In genomic region chrX:13528630-13529138, ce11 we compare ENCODE assay signal across 4 worm cellular contexts.
TF ChIP-seq lines count a peak whose summit lies in the region.

TSS of gene F18H3.4 (plus strand) at chrX:13529088.

TF ChIP-seq in whole organism, L1 larva, 84 proteins besides CTCF, POLR2A, EP300 and RAD21 (continued from another document and continues in another):
- TF ChIP-seq nhr-20 (tag; optimal IDR thresholded peaks at IDR 0.05; lab: Kevin White, UChicago) (peak; percentile 93), C16A3.4 (tag; optimal IDR thresholded peaks at IDR 0.05; lab: Kevin White, UChicago) (no peak), zip-4 (GFP tag; optimal IDR thresholded peaks at IDR 0.05; lab: Kevin White, UChicago) (no peak), snu-23 (GFP tag; optimal IDR thresholded peaks at IDR 0.05; lab: Kevin White, UChicago) (peak; percentile 47), ets-5 (GFP tag; IDR thresholded peaks at IDR 0.05; lab: Robert Waterston, UW) (no peak), lir-3 (tag; optimal IDR thresholded peaks at IDR 0.05; lab: Kevin White, UChicago; ENCODE audit: poor library complexity) (no peak), nhr-19 (GFP tag; conservative IDR thresholded peaks at IDR 0.05; lab: Robert Waterston, UW) (peak; percentile 53), fkh-10 (GFP tag; optimal IDR thresholded peaks at IDR 0.05; lab: Kevin White, UChicago) (no peak), hlh-4 (tag; optimal IDR thresholded peaks at IDR 0.05; lab: Kevin White, UChicago) (no peak), ama-1 (optimal IDR thresholded peaks at IDR 0.05; lab: Kevin White, UChicago) (no peak), blmp-1 (tag; optimal IDR thresholded peaks at IDR 0.05; lab: Kevin White, UChicago) (peak; percentile 37), lsy-2 (tag; optimal IDR thresholded peaks at IDR 0.05; lab: Kevin White, UChicago) (peak in 1 of 2 experiments; percentile 41), ceh-90 (tag; optimal IDR thresholded peaks at IDR 0.05; lab: Kevin White, UChicago) (no peak), snpc-4 (tag; optimal IDR thresholded peaks at IDR 0.05; lab: Kevin White, UChicago) (no peak), sox-4 (tag; optimal IDR thresholded peaks at IDR 0.05; lab: Kevin White, UChicago) (no peak), ztf-4 (tag; optimal IDR thresholded peaks at IDR 0.05; lab: Kevin White, UChicago) (no peak), fkh-4 (tag; optimal IDR thresholded peaks at IDR 0.05; lab: Kevin White, UChicago; ENCODE audit: borderline replicate concordance) (no peak), lin-39 (tag; optimal IDR thresholded peaks at IDR 0.05; lab: Kevin White, UChicago) (no peak), tbx-2 (tag; optimal IDR thresholded peaks at IDR 0.05; lab: Kevin White, UChicago) (peak; percentile 14), pag-3 (tag; optimal IDR thresholded peaks at IDR 0.05; lab: Kevin White, UChicago; ENCODE audit: borderline replicate concordance, insufficient read depth) (no peak), hlh-17 (GFP tag; optimal IDR thresholded peaks at IDR 0.05; lab: Kevin White, UChicago; ENCODE audit: borderline replicate concordance) (no peak), C34B4.2 (tag; optimal IDR thresholded peaks at IDR 0.05; lab: Kevin White, UChicago) (no peak), nhr-11 (tag; optimal IDR thresholded peaks at IDR 0.05; lab: Kevin White, UChicago) (no peak), sptf-1 (tag; optimal IDR thresholded peaks at IDR 0.05; lab: Kevin White, UChicago) (no peak), dsc-1 (tag; optimal IDR thresholded peaks at IDR 0.05; lab: Kevin White, UChicago) (no peak), aly-2 (tag; optimal IDR thresholded peaks at IDR 0.05; lab: Kevin White, UChicago) (no peak), grh-1 (GFP tag; IDR thresholded peaks at IDR 0.05; lab: Robert Waterston, UW) (no peak), fkh-8 (tag; optimal IDR thresholded peaks at IDR 0.05; lab: Kevin White, UChicago) (no peak), ceh-82 (tag; optimal IDR thresholded peaks at IDR 0.05; lab: Kevin White, UChicago) (peak in 1 of 3 experiments; percentile 30), mef-2 (tag; optimal IDR thresholded peaks at IDR 0.05; lab: Kevin White, UChicago) (no peak), nhr-28 (tag; optimal IDR thresholded peaks at IDR 0.05; lab: Kevin White, UChicago) (no peak), swsn-7 (tag; optimal IDR thresholded peaks at IDR 0.05; lab: Kevin White, UChicago) (no peak), vab-15 (tag; optimal IDR thresholded peaks at IDR 0.05; lab: Kevin White, UChicago) (no peak), nhr-12 (tag; optimal IDR thresholded peaks at IDR 0.05; lab: Kevin White, UChicago) (no peak)

TF ChIP-seq in whole organism, L2 larva, 48 proteins besides CTCF, POLR2A, EP300 and RAD21 (continued from another document):
- TF ChIP-seq crh-2 (tag; optimal IDR thresholded peaks at IDR 0.05; lab: Kevin White, UChicago) (peak; percentile 77), gmeb-1 (tag; optimal IDR thresholded peaks at IDR 0.05; lab: Kevin White, UChicago) (peak; percentile 70), sem-4 (tag; optimal IDR thresholded peaks at IDR 0.05; lab: Kevin White, UChicago) (peak; percentile 16), skn-1 (tag; optimal IDR thresholded peaks at IDR 0.05; lab: Kevin White, UChicago) (no peak), ztf-1 (GFP tag; conservative IDR thresholded peaks at IDR 0.05; lab: Robert Waterston, UW) (no peak), lsy-2 (tag; optimal IDR thresholded peaks at IDR 0.05; lab: Kevin White, UChicago) (peak in 1 of 2 experiments; percentile 24), lin-39 (tag; optimal IDR thresholded peaks at IDR 0.05; lab: Kevin White, UChicago) (no peak)

TF ChIP-seq in whole organism, L3 larva, 47 proteins besides CTCF, POLR2A, EP300 and RAD21 (continued from another document):
- TF ChIP-seq ztf-4 (tag; optimal IDR thresholded peaks at IDR 0.05; lab: Kevin White, UChicago) (no peak), jun-1 (tag; optimal IDR thresholded peaks at IDR 0.05; lab: Kevin White, UChicago) (peak; percentile 94), ceh-16 (tag; optimal IDR thresholded peaks at IDR 0.05; lab: Kevin White, UChicago) (no peak)

TF ChIP-seq in whole organism, L4 larva, 104 proteins besides CTCF, POLR2A, EP300 and RAD21 (continued from another document):
- TF ChIP-seq php-3 (GFP tag; IDR thresholded peaks at IDR 0.05; lab: Robert Waterston, UW) (peak; percentile 95), lir-3 (tag; optimal IDR thresholded peaks at IDR 0.05; lab: Kevin White, UChicago) (no peak), nhr-10 (tag; optimal IDR thresholded peaks at IDR 0.05; lab: Kevin White, UChicago) (peak; percentile 65), pha-4 (GFP tag; IDR thresholded peaks at IDR 0.05; lab: Robert Waterston, UW) (0 out of 2 replicates have a peak, but pooled peaks have one; percentile 20), pha-4 (tag; optimal IDR thresholded peaks at IDR 0.05; lab: Kevin White, UChicago) (peak; percentile 30), unc-39 (tag; optimal IDR thresholded peaks at IDR 0.05; lab: Kevin White, UChicago) (no peak), dpl-1 (GFP tag; optimal IDR thresholded peaks at IDR 0.05; lab: Kevin White, UChicago) (peak; percentile 48), mdl-1 (tag; optimal IDR thresholded peaks at IDR 0.05; lab: Kevin White, UChicago) (peak; percentile 12 to 77), lin-29 (GFP tag; IDR thresholded peaks at IDR 0.05; lab: Robert Waterston, UW) (no peak), lim-7 (GFP tag; IDR thresholded peaks at IDR 0.05; lab: Robert Waterston, UW) (no peak), vab-7 (GFP tag; IDR thresholded peaks at IDR 0.05; lab: Robert Waterston, UW) (no peak), nhr-25 (tag; optimal IDR thresholded peaks at IDR 0.05; lab: Kevin White, UChicago; ENCODE audit: borderline replicate concordance, insufficient read depth) (no peak), lsy-2 (tag; optimal IDR thresholded peaks at IDR 0.05; lab: Kevin White, UChicago) (peak in 1 of 2 experiments; percentile 60), tra-1 (GFP tag; IDR thresholded peaks at IDR 0.05; lab: Robert Waterston, UW) (peak; percentile 62), ceh-82 (tag; optimal IDR thresholded peaks at IDR 0.05; lab: Kevin White, UChicago) (no peak), F44E2.7 (GFP tag; IDR thresholded peaks at IDR 0.05; lab: Robert Waterston, UW) (no peak), madf-9 (GFP tag; conservative IDR thresholded peaks at IDR 0.05; lab: Robert Waterston, UW) (no peak), nhr-42 (GFP tag; IDR thresholded peaks at IDR 0.05; lab: Robert Waterston, UW) (peak; percentile 25; the same call in 1 of the 2 replicates), nhr-102 (tag; optimal IDR thresholded peaks at IDR 0.05; lab: Kevin White, UChicago) (peak; percentile 96), lin-1 (GFP tag; IDR thresholded peaks at IDR 0.05; lab: Robert Waterston, UW) (peak; percentile 50; the same call in 1 of the 2 replicates), nhr-11 (tag; optimal IDR thresholded peaks at IDR 0.05; lab: Kevin White, UChicago) (no peak), nhr-41 (GFP tag; IDR thresholded peaks at IDR 0.05; lab: Robert Waterston, UW) (peak; percentile 46; the same call in 1 of the 2 replicates), Y75B8A.6 (GFP tag; IDR thresholded peaks at IDR 0.05; lab: Robert Waterston, UW) (no peak), D1046.2 (GFP tag; IDR thresholded peaks at IDR 0.05; lab: Robert Waterston, UW) (no peak), ZK337.2 (GFP tag; IDR thresholded peaks at IDR 0.05; lab: Robert Waterston, UW) (no peak), unc-62 (GFP tag; optimal IDR thresholded peaks at IDR 0.05 in 1 of 2; lab: Kevin White, UChicago) (peak in 1 of 2 experiments; percentile 72), unc-62 (tag; optimal IDR thresholded peaks at IDR 0.05; lab: Kevin White, UChicago) (no peak), mep-1 (tag; optimal IDR thresholded peaks at IDR 0.05; lab: Kevin White, UChicago) (peak; percentile 66), zfp-3 (GFP tag; conservative IDR thresholded peaks at IDR 0.05; lab: Robert Waterston, UW) (no peak), F37D6.2 (tag; optimal IDR thresholded peaks at IDR 0.05; lab: Kevin White, UChicago) (no peak), nhr-28 (tag; optimal IDR thresholded peaks at IDR 0.05; lab: Kevin White, UChicago) (peak; percentile 91), tag-97 (GFP tag; IDR thresholded peaks at IDR 0.05; lab: Robert Waterston, UW) (no peak), egl-43 (GFP tag; IDR thresholded peaks at IDR 0.05; lab: Robert Waterston, UW) (no peak), dmd-9 (GFP tag; IDR thresholded peaks at IDR 0.05; lab: Robert Waterston, UW) (no peak), mxl-3 (GFP tag; optimal IDR thresholded peaks at IDR 0.05; lab: Kevin White, UChicago) (peak; percentile 48), daf-19 (GFP tag; conservative IDR thresholded peaks at IDR 0.05; lab: Robert Waterston, UW) (no peak), dmd-8 (GFP tag; IDR thresholded peaks at IDR 0.05; lab: Robert Waterston, UW) (no peak), nhr-76 (tag; optimal IDR thresholded peaks at IDR 0.05; lab: Kevin White, UChicago) (peak; percentile 30), saeg-2 (GFP tag; IDR thresholded peaks at IDR 0.05; lab: Robert Waterston, UW) (peak; percentile 68; the same call in 1 of the 2 replicates), daf-8 (GFP tag; IDR thresholded peaks at IDR 0.05; lab: Robert Waterston, UW) (no peak), nhr-6 (tag; optimal IDR thresholded peaks at IDR 0.05; lab: Kevin White, UChicago) (peak; percentile 39), ctbp-1 (GFP tag; IDR thresholded peaks at IDR 0.05; lab: Robert Waterston, UW) (no peak), T20F7.1 (GFP tag; optimal IDR thresholded peaks at IDR 0.05; lab: Kevin White, UChicago) (peak; percentile 40), ceh-62 (tag; optimal IDR thresholded peaks at IDR 0.05; lab: Kevin White, UChicago) (no peak), R02D3.7 (tag; optimal IDR thresholded peaks at IDR 0.05; lab: Kevin White, UChicago) (no peak), snpc-4 (tag; optimal IDR thresholded peaks at IDR 0.05; lab: Kevin White, UChicago) (no peak), mes-2 (tag; optimal IDR thresholded peaks at IDR 0.05; lab: Kevin White, UChicago; ENCODE audit: poor library complexity, severe bottlenecking) (peak; percentile 43), lin-15B (tag; optimal IDR thresholded peaks at IDR 0.05; lab: Kevin White, UChicago) (no peak), nhr-48 (tag; optimal IDR thresholded peaks at IDR 0.05; lab: Kevin White, UChicago) (peak; percentile 91), unc-130 (GFP tag; optimal IDR thresholded peaks at IDR 0.05; lab: Kevin White, UChicago) (no peak), nhr-77 (tag; optimal IDR thresholded peaks at IDR 0.05; lab: Kevin White, UChicago) (peak; percentile 95), hif-1 (tag; optimal IDR thresholded peaks at IDR 0.05; lab: Kevin White, UChicago) (peak in 1 of 2 experiments; percentile 31), aha-1 (tag; lab: Kevin White, UChicago) (no peak), nhr-111 (GFP tag; optimal IDR thresholded peaks at IDR 0.05; lab: Kevin White, UChicago) (no peak), spr-3 (GFP tag; optimal IDR thresholded peaks at IDR 0.05; lab: Kevin White, UChicago) (no peak), daf-12 (tag; optimal IDR thresholded peaks at IDR 0.05; lab: Kevin White, UChicago) (no peak), dve-1 (tag; optimal IDR thresholded peaks at IDR 0.05; lab: Kevin White, UChicago; ENCODE audit: insufficient read depth) (peak; percentile 91), sdz-12 (GFP tag; optimal IDR thresholded peaks at IDR 0.05; lab: Kevin White, UChicago) (no peak), hlh-11 (tag; optimal IDR thresholded peaks at IDR 0.05; lab: Kevin White, UChicago) (peak; percentile 96), zip-2 (tag; optimal IDR thresholded peaks at IDR 0.05; lab: Kevin White, UChicago) (peak; percentile 31), Y48G9A.11 (GFP tag; IDR thresholded peaks at IDR 0.05; lab: Robert Waterston, UW) (no peak), pqm-1 (tag; optimal IDR thresholded peaks at IDR 0.05; lab: Kevin White, UChicago) (peak; percentile 61)
